Fruit fly (Drosophila melanogaster): ENCODE data around the gene btsz.

btsz gene

dm6 chr3R:14886011-14886534, 10.8 kb upstream of the btsz start, which contains the start of the genes Rrp6, CG33331 and CG33332 (continued):
- TF ChIP-seq gcm (GFP tag; optimal IDR thresholded peaks at IDR 0.05), result no peak
- TF ChIP-seq danr (GFP tag; IDR thresholded peaks at IDR 0.05), result no peak
- no peak for TF ChIP-seq CG2199 (GFP tag; IDR thresholded peaks at IDR 0.05)
- TF ChIP-seq pzg (GFP tag; optimal IDR thresholded peaks at IDR 0.05), result peak; percentile 70
- TF ChIP-seq CG3163 (GFP tag; optimal IDR thresholded peaks at IDR 0.05), result peak; percentile 1
- no peak for TF ChIP-seq CG1024 (GFP tag; IDR thresholded peaks at IDR 0.05)
- no peak; the same call in 1 of the 2 replicates for TF ChIP-seq stc (GFP tag; IDR thresholded peaks at IDR 0.05)
- TF ChIP-seq dati (GFP tag; IDR thresholded peaks at IDR 0.05), result no peak
- TF ChIP-seq al (GFP tag; IDR thresholded peaks at IDR 0.05), result peak; percentile 54
- peak; percentile 35 for TF ChIP-seq zen (tag; optimal IDR thresholded peaks at IDR 0.05)
- TF ChIP-seq ro (GFP tag; IDR thresholded peaks at IDR 0.05), result no peak
- TF ChIP-seq TFAM (GFP tag; optimal IDR thresholded peaks at IDR 0.05), result no peak
- peak; percentile 43; the same call in 1 of the 2 replicates for TF ChIP-seq CG14441 (GFP tag; IDR thresholded peaks at IDR 0.05)
- peak; percentile 22 for TF ChIP-seq pfk (GFP tag; optimal IDR thresholded peaks at IDR 0.05)
- TF ChIP-seq Ets65A (GFP tag), result peak; percentile 97
- TF ChIP-seq CG2120 (GFP tag; optimal IDR thresholded peaks at IDR 0.05), result peak; percentile 86
- TF ChIP-seq dpn (GFP tag; optimal IDR thresholded peaks at IDR 0.05), result peak; percentile 67 to 80
- peak; percentile 87 for TF ChIP-seq CG17361 (GFP tag; IDR thresholded peaks at IDR 0.05)
- TF ChIP-seq CG10431 (GFP tag; optimal IDR thresholded peaks at IDR 0.05), result peak; percentile 39
- no peak for TF ChIP-seq CG12236 (GFP tag; optimal IDR thresholded peaks at IDR 0.05)
- TF ChIP-seq Sry-δ (GFP tag; optimal IDR thresholded peaks at IDR 0.05), result peak; percentile 50
- peak; percentile 31 for TF ChIP-seq D19B (GFP tag; optimal IDR thresholded peaks at IDR 0.05)
- no peak for TF ChIP-seq MTF-1 (GFP tag; optimal IDR thresholded peaks at IDR 0.05; ENCODE audit: borderline replicate concordance)
- peak; percentile 76 for TF ChIP-seq Atf6 (GFP tag; IDR thresholded peaks at IDR 0.05)
- peak; percentile 67 for TF ChIP-seq bcd (GFP tag; optimal IDR thresholded peaks at IDR 0.05)
- peak; percentile 15 for TF ChIP-seq Nf-YB (GFP tag; optimal IDR thresholded peaks at IDR 0.05)
- TF ChIP-seq CG1832 (GFP tag; optimal IDR thresholded peaks at IDR 0.05), result no peak
- no peak for TF ChIP-seq CG10462 (GFP tag; optimal IDR thresholded peaks at IDR 0.05)
- no peak for TF ChIP-seq pan (optimal IDR thresholded peaks at IDR 0.05)
- peak in 1 of 2 experiments; percentile 56 for TF ChIP-seq pan (GFP tag; optimal IDR thresholded peaks at IDR 0.05 in 1 of 2, IDR thresholded peaks at IDR 0.05 in 1 of 2)
- peak; percentile 33 for TF ChIP-seq pnt (GFP tag; optimal IDR thresholded peaks at IDR 0.05)
- no peak for TF ChIP-seq CG42726 (GFP tag; IDR thresholded peaks at IDR 0.05; ENCODE audit: partially characterized antibody)
- no peak for TF ChIP-seq CG30431 (GFP tag; optimal IDR thresholded peaks at IDR 0.05)
- TF ChIP-seq ems (GFP tag; optimal IDR thresholded peaks at IDR 0.05), result peak; percentile 47
- TF ChIP-seq jing (GFP tag; optimal IDR thresholded peaks at IDR 0.05), result no peak
- TF ChIP-seq CG15011 (GFP tag; optimal IDR thresholded peaks at IDR 0.05), result no peak
- TF ChIP-seq Ssrp (tag; optimal IDR thresholded peaks at IDR 0.05), result peak; percentile 68
- no peak for TF ChIP-seq B-H1 (GFP tag; IDR thresholded peaks at IDR 0.05)
- TF ChIP-seq mirr (GFP tag; optimal IDR thresholded peaks at IDR 0.05), result peak; percentile 20
- TF ChIP-seq sima (GFP tag; optimal IDR thresholded peaks at IDR 0.05), result no peak
- TF ChIP-seq CG9797 (GFP tag; optimal IDR thresholded peaks at IDR 0.05), result peak; percentile 3
- peak; percentile 29 to 59 for TF ChIP-seq Pdp1 (GFP tag; optimal IDR thresholded peaks at IDR 0.05)
- TF ChIP-seq CG15514 (GFP tag; optimal IDR thresholded peaks at IDR 0.05), result peak; percentile 74
- peak; percentile 69 for TF ChIP-seq CG1603 (tag; optimal IDR thresholded peaks at IDR 0.05)
- peak; percentile 10 for TF ChIP-seq CG12219 (GFP tag; optimal IDR thresholded peaks at IDR 0.05)
- no peak for TF ChIP-seq Nf-YA (GFP tag; IDR thresholded peaks at IDR 0.05)
- TF ChIP-seq lab (GFP tag; optimal IDR thresholded peaks at IDR 0.05), result peak; percentile 83
- no peak for TF ChIP-seq CG6854 (GFP tag; optimal IDR thresholded peaks at IDR 0.05)
- no peak for TF ChIP-seq mld (GFP tag; IDR thresholded peaks at IDR 0.05; ENCODE audit: partially characterized antibody)
- TF ChIP-seq fd64A (GFP tag; optimal IDR thresholded peaks at IDR 0.05), result no peak
- TF ChIP-seq CG10543 (GFP tag; optimal IDR thresholded peaks at IDR 0.05), result no peak
